Worm (Caenorhabditis elegans): ENCODE data around the gene fbxb-59.

Gene fbxb-59

DNA sequence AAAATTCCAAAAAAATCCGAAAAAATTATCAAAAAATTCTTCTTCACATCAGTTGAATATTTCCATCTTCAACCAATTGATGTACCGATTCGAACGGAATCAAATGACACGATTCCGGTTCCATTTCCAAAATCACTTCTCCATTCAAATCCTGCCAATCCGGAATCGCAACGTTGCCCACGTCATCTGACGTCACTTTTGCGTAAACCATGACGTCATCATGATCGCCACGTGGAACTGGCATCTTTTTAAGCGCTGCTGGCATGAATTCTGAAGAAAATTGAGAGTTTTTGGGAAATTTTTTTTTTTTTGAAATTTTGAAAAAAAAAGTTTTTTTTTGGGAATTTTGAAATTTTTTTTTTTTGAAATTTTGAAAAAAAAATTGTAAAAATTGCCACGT, 29.2 kb upstream of the fbxb-59 start:
- no peak for TF ChIP-seq ceh-9 (tag; optimal IDR thresholded peaks at IDR 0.05)
- TF ChIP-seq unc-39 (tag; optimal IDR thresholded peaks at IDR 0.05): no peak
- no peak for TF ChIP-seq pqm-1 (tag; optimal IDR thresholded peaks at IDR 0.05)
- no peak for TF ChIP-seq unc-62 (GFP tag; optimal IDR thresholded peaks at IDR 0.05)
- no peak for TF ChIP-seq ceh-28 (tag; optimal IDR thresholded peaks at IDR 0.05)
- no peak for TF ChIP-seq nhr-25 (tag; optimal IDR thresholded peaks at IDR 0.05)
- no peak for TF ChIP-seq daf-12 (tag; optimal IDR thresholded peaks at IDR 0.05)
- no peak for TF ChIP-seq jun-1 (tag; optimal IDR thresholded peaks at IDR 0.05)
- no peak for TF ChIP-seq egl-5 (tag; optimal IDR thresholded peaks at IDR 0.05)
- TF ChIP-seq nhr-12 (tag; optimal IDR thresholded peaks at IDR 0.05): no peak
- TF ChIP-seq ZK546.5 (tag; optimal IDR thresholded peaks at IDR 0.05): no peak
- TF ChIP-seq tbx-2 (tag; optimal IDR thresholded peaks at IDR 0.05): no peak
- TF ChIP-seq nhr-76 (tag; optimal IDR thresholded peaks at IDR 0.05): no peak
- no peak for TF ChIP-seq sea-2 (GFP tag; optimal IDR thresholded peaks at IDR 0.05)
- no peak for TF ChIP-seq hmg-11 (tag; optimal IDR thresholded peaks at IDR 0.05)
- TF ChIP-seq nhr-23 (tag; optimal IDR thresholded peaks at IDR 0.05): no peak
- no peak for TF ChIP-seq nfya-1 (tag; optimal IDR thresholded peaks at IDR 0.05; ENCODE audit: insufficient read depth)
- no peak for TF ChIP-seq R02D3.7 (tag; optimal IDR thresholded peaks at IDR 0.05)
- TF ChIP-seq zag-1 (tag; optimal IDR thresholded peaks at IDR 0.05): no peak
- TF ChIP-seq eor-1 (tag; optimal IDR thresholded peaks at IDR 0.05): no peak

- TF ChIP-seq pqm-1 (tag; optimal IDR thresholded peaks at IDR 0.05) (no peak), lsy-12 (tag; optimal IDR thresholded peaks at IDR 0.05) (no peak), pha-4 (tag; optimal IDR thresholded peaks at IDR 0.05) (no peak), elt-3 (tag; optimal IDR thresholded peaks at IDR 0.05) (no peak), elt-2 (tag; optimal IDR thresholded peaks at IDR 0.05) (no peak), nhr-67 (tag; optimal IDR thresholded peaks at IDR 0.05) (no peak), skn-1 (tag; optimal IDR thresholded peaks at IDR 0.05) (no peak), zag-1 (tag; optimal IDR thresholded peaks at IDR 0.05) (no peak), snpc-4 (tag; optimal IDR thresholded peaks at IDR 0.05) (no peak), egl-5 (tag; optimal IDR thresholded peaks at IDR 0.05) (no peak), nhr-12 (tag; optimal IDR thresholded peaks at IDR 0.05) (no peak), sea-2 (GFP tag; optimal IDR thresholded peaks at IDR 0.05) (no peak), fos-1 (tag; optimal IDR thresholded peaks at IDR 0.05) (no peak)
Observed at ce11 chrV:20234439-20234838, 28.5 kb upstream of the fbxb-59 start.

ce11 chrV:20233743-20234142, 27.8 kb upstream of the fbxb-59 start, which contains the start of gene Y113G7B.15:
Y113G7B.15 (minus strand) TSS chrV:20233843.
- TF ChIP-seq zag-1 (tag; optimal IDR thresholded peaks at IDR 0.05): no peak
- TF ChIP-seq lsy-12 (tag; optimal IDR thresholded peaks at IDR 0.05): no peak
- no peak for TF ChIP-seq fkh-10 (GFP tag; optimal IDR thresholded peaks at IDR 0.05)
- TF ChIP-seq R02D3.7 (tag; optimal IDR thresholded peaks at IDR 0.05): no peak
- no peak for TF ChIP-seq ceh-9 (tag; optimal IDR thresholded peaks at IDR 0.05)
- no peak for TF ChIP-seq ztf-11 (tag; optimal IDR thresholded peaks at IDR 0.05)
- TF ChIP-seq tbx-2 (tag; optimal IDR thresholded peaks at IDR 0.05): no peak

DNA sequence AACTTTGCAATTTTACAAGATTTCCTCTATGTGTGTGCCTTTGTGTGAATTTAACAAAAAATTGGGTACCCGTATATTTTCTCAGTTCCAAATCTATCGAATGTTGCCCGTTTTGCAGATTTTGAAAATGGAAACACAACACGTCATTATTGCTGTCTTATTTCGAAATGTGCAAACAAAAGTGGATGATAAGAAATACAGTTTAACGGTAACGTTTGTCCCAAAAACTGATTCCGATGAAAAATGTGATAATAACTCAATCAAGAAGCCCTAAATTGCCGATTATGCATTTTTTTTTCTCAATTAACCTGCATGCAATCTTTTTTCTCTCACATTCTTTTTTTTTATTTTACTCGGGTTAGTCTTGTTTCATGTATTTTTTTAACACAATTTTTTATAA, 19.3 kb upstream of the fbxb-59 start:
- no peak for TF ChIP-seq zag-1 (tag; optimal IDR thresholded peaks at IDR 0.05)
- peak; percentile 15 for TF ChIP-seq pqm-1 (tag; optimal IDR thresholded peaks at IDR 0.05)
- no peak for TF ChIP-seq sea-2 (GFP tag; optimal IDR thresholded peaks at IDR 0.05)
- TF ChIP-seq aly-2 (tag; optimal IDR thresholded peaks at IDR 0.05): no peak
- no peak for TF ChIP-seq nhr-43 (tag; optimal IDR thresholded peaks at IDR 0.05; ENCODE audit: poor library complexity, severe bottlenecking)
- no peak for TF ChIP-seq lsy-12 (tag; optimal IDR thresholded peaks at IDR 0.05)
- TF ChIP-seq elt-3 (tag; optimal IDR thresholded peaks at IDR 0.05): no peak
- TF ChIP-seq unc-39 (tag; optimal IDR thresholded peaks at IDR 0.05): no peak
- peak; percentile 76 for TF ChIP-seq elt-2 (tag; optimal IDR thresholded peaks at IDR 0.05)
- TF ChIP-seq ceh-28 (tag; optimal IDR thresholded peaks at IDR 0.05): no peak
- TF ChIP-seq nfya-1 (tag; optimal IDR thresholded peaks at IDR 0.05; ENCODE audit: insufficient read depth): no peak
- peak; percentile 28 for TF ChIP-seq pha-4 (tag; optimal IDR thresholded peaks at IDR 0.05)

ce11 chrV:20223725-20224124, 17.7 kb upstream of the fbxb-59 start:
- TF ChIP-seq hmg-11 (tag; optimal IDR thresholded peaks at IDR 0.05): no peak
